Fruit fly (Drosophila melanogaster) whole organism, embryonic: ENCODE data around the gene amos.

Source experiments
- Aef1 ChIP-seq: fragments of 200-800 bp; sonication (Bioruptor generic); IDR thresholded peaks from 3 replicates; pipeline ENCODE4 v1.3.6; 2022; ENCODE audit warnings: missing biosample characterization, missing genetic modification characterization
- BtbVII ChIP-seq: fragments of 200-800 bp; sonication (Bioruptor generic); optimal IDR thresholded peaks from 3 replicates; lab custom pipeline; 2017; ENCODE audit warnings: missing biosample characterization, mild to moderate bottlenecking, missing genetic modification characterization
- CG14441 ChIP-seq: fragments of 200-800 bp; sonication (Bioruptor generic); IDR thresholded peaks from 2 replicates; pipeline ENCODE4 v1.3.6; 2022; ENCODE audit warnings: missing biosample characterization, missing genetic modification characterization
- CG15514 ChIP-seq: fragments of 200-800 bp; sonication (Bioruptor generic); optimal IDR thresholded peaks from 3 replicates; lab custom pipeline; 2017; ENCODE audit warnings: missing biosample characterization, missing genetic modification characterization, mild to moderate bottlenecking, moderate library complexity, missing genetic modification reagents
- CG16779 ChIP-seq: fragments of 200-800 bp; sonication (Bioruptor generic); IDR thresholded peaks from 2 replicates; pipeline ENCODE4 v1.3.6; 2022; ENCODE audit warnings: missing biosample characterization, missing genetic modification characterization
- CG18262 ChIP-seq: fragments of 200-800 bp; optimal IDR thresholded peaks from 3 replicates; lab custom pipeline; 2019; ENCODE audit warnings: missing biosample characterization, mild to moderate bottlenecking, missing genetic modification characterization, moderate library complexity
- CG32767 ChIP-seq: fragments of 200-800 bp; sonication (Bioruptor generic); IDR thresholded peaks from 2 replicates; pipeline ENCODE4 v1.3.6; 2022; ENCODE audit warnings: missing biosample characterization, missing genetic modification characterization
- CG34376 ChIP-seq: fragments of 200-800 bp; sonication (Bioruptor generic); optimal IDR thresholded peaks from 2 replicates; lab custom pipeline; 2018; ENCODE audit warnings: missing biosample characterization, mild to moderate bottlenecking, missing genetic modification characterization
- CG5953 ChIP-seq: fragments of 200-800 bp; sonication (Bioruptor generic); IDR thresholded peaks from 2 replicates; pipeline ENCODE4 v1.3.6; 2022; ENCODE audit warnings: missing biosample characterization, missing genetic modification characterization
- CG6683 ChIP-seq: fragments of 200-800 bp; sonication (Bioruptor generic); optimal IDR thresholded peaks from 2 replicates; lab custom pipeline; 2017; ENCODE audit warnings: missing biosample characterization, mild to moderate bottlenecking, missing genetic modification characterization, missing genetic modification reagents
- CG6765 ChIP-seq: fragments of 200-800 bp; sonication (Bioruptor generic); optimal IDR thresholded peaks from 3 replicates; lab custom pipeline; 2017; ENCODE audit warnings: missing biosample characterization, mild to moderate bottlenecking, missing genetic modification characterization
- CG7357 ChIP-seq: fragments of 200-800 bp; sonication (Bioruptor generic); IDR thresholded peaks from 3 replicates; pipeline ENCODE4 v1.3.6; 2022; ENCODE audit warnings: missing biosample characterization, missing genetic modification characterization
- CG7786 ChIP-seq: fragments of 200-800 bp; sonication (Bioruptor generic); optimal IDR thresholded peaks from 2 replicates; lab custom pipeline; 2016; ENCODE audit warnings: missing biosample characterization, missing genetic modification characterization
- CG8944 ChIP-seq: fragments of 200-800 bp; sonication (Bioruptor generic); optimal IDR thresholded peaks from 3 replicates; lab custom pipeline; 2016; ENCODE audit warnings: missing biosample characterization, missing genetic modification characterization
- CG9727 ChIP-seq: fragments of 200-800 bp; sonication (Bioruptor generic); optimal IDR thresholded peaks from 3 replicates; lab custom pipeline; 2017; ENCODE audit warnings: missing biosample characterization, mild to moderate bottlenecking, missing genetic modification characterization
- CkIIα-i1 ChIP-seq: fragments of 200-800 bp; sonication (Bioruptor generic); IDR thresholded peaks from 2 replicates; pipeline ENCODE4 v1.3.6; 2022; ENCODE audit warnings: missing biosample characterization, missing genetic modification characterization
- CoRest ChIP-seq: fragments of 200-800 bp; sonication (Bioruptor generic); optimal IDR thresholded peaks from 3 replicates; lab custom pipeline; 2018; ENCODE audit warnings: missing biosample characterization, mild to moderate bottlenecking, missing genetic modification characterization, moderate library complexity
- Dfd ChIP-seq, 2 experiments: fragments of >200 bp; optimal IDR thresholded peaks; 2 replicates each; lab custom pipeline; 2017; ENCODE audit warnings: missing biosample characterization in 2 of 2, missing genetic modification characterization in 2 of 2
- Dref ChIP-seq: fragments of 200-800 bp; sonication (Bioruptor generic); IDR thresholded peaks from 2 replicates; pipeline ENCODE4 v1.3.6; 2022; ENCODE audit warnings: missing biosample characterization, missing genetic modification characterization
- Fer1 ChIP-seq: fragments of 200-800 bp; sonication (Bioruptor generic); optimal IDR thresholded peaks from 2 replicates; lab custom pipeline; 2017; ENCODE audit warnings: missing biosample characterization, mild to moderate bottlenecking, missing genetic modification characterization
- Fer3 ChIP-seq: fragments of 200-800 bp; sonication (Bioruptor generic); optimal IDR thresholded peaks from 2 replicates; lab custom pipeline; 2018; ENCODE audit warnings: missing biosample characterization, mild to moderate bottlenecking, missing genetic modification characterization, moderate library complexity
- Hand ChIP-seq: fragments of 200-800 bp; sonication (Bioruptor generic); optimal IDR thresholded peaks from 2 replicates; lab custom pipeline; 2017; ENCODE audit warnings: mild to moderate bottlenecking, missing biosample characterization, missing genetic modification reagents, missing genetic modification characterization
- Hmr ChIP-seq: fragments of 200-800 bp; sonication (Bioruptor generic); optimal IDR thresholded peaks from 3 replicates; lab custom pipeline; 2017; ENCODE audit warnings: mild to moderate bottlenecking, missing biosample characterization, missing genetic modification reagents, missing genetic modification characterization
- Jarid2 ChIP-seq: fragments of 200-800 bp; sonication (Bioruptor generic); optimal IDR thresholded peaks from 3 replicates; lab custom pipeline; 2017; ENCODE audit warnings: mild to moderate bottlenecking, missing biosample characterization, missing genetic modification reagents, missing genetic modification characterization
- Mrtf ChIP-seq: fragments of 200-800 bp; sonication (Bioruptor generic); IDR thresholded peaks from 3 replicates; pipeline ENCODE4 v1.3.6; 2022; ENCODE audit warnings: missing biosample characterization, missing genetic modification characterization
- Myb ChIP-seq: fragments of 200-800 bp; sonication (Bioruptor generic); optimal IDR thresholded peaks from 2 replicates; lab custom pipeline; 2016; ENCODE audit warnings: missing biosample characterization, missing genetic modification characterization
- NK7.1 ChIP-seq: fragments of 200-800 bp; sonication (Bioruptor generic); optimal IDR thresholded peaks from 3 replicates; lab custom pipeline; 2016; ENCODE audit warnings: missing biosample characterization, missing genetic modification characterization
- Oaz ChIP-seq: fragments of 200-800 bp; sonication (Bioruptor generic); IDR thresholded peaks from 2 replicates; pipeline ENCODE4 v1.3.6; 2022; ENCODE audit warnings: missing biosample characterization, missing genetic modification characterization
- az2 ChIP-seq: fragments of 200-800 bp; sonication (Bioruptor generic); optimal IDR thresholded peaks from 3 replicates; lab custom pipeline; 2016; ENCODE audit warnings: missing biosample characterization, missing genetic modification characterization
- bsh ChIP-seq, 2 experiments: fragments of 200-800 bp; sonication (Bioruptor generic); optimal IDR thresholded peaks; 2 replicates each; lab custom pipeline; 2017 to 2018; ENCODE audit warnings: mild to moderate bottlenecking in 2 of 2, missing biosample characterization in 2 of 2, missing genetic modification characterization in 2 of 2, moderate library complexity in 1 of 2
- caup ChIP-seq: fragments of 200-800 bp; sonication (Bioruptor generic); optimal IDR thresholded peaks from 3 replicates; lab custom pipeline; 2017; ENCODE audit warnings: missing biosample characterization, mild to moderate bottlenecking, missing genetic modification characterization, moderate library complexity; ENCODE audit not compliant: severe bottlenecking
- corto ChIP-seq: fragments of 200-800 bp; sonication (Bioruptor generic); optimal IDR thresholded peaks from 2 replicates; lab custom pipeline; 2016; ENCODE audit warnings: missing biosample characterization, mild to moderate bottlenecking, missing genetic modification characterization, moderate library complexity
- crp ChIP-seq, 2 experiments: fragments of 200-800 bp; sonication (Bioruptor generic); optimal IDR thresholded peaks; 2 replicates in 1 of 2; 3 replicates in 1 of 2; lab custom pipeline; 2017; ENCODE audit warnings: missing biosample characterization in 2 of 2, missing genetic modification characterization in 2 of 2, mild to moderate bottlenecking in 1 of 2, moderate library complexity in 1 of 2
- dmrt11E ChIP-seq: fragments of 200-800 bp; sonication (Bioruptor generic); optimal IDR thresholded peaks from 3 replicates; lab custom pipeline; 2018; ENCODE audit warnings: missing biosample characterization, mild to moderate bottlenecking, missing genetic modification characterization, moderate library complexity
- dpn ChIP-seq, 2 experiments: fragments of 200-800 bp; sonication (Bioruptor generic); optimal IDR thresholded peaks; 3 replicates each; lab custom pipeline; 2016; ENCODE audit warnings: missing biosample characterization in 2 of 2, missing genetic modification characterization in 2 of 2
- exex ChIP-seq: fragments of 200-800 bp; sonication (Bioruptor generic); optimal IDR thresholded peaks from 4 replicates; lab custom pipeline; 2018; ENCODE audit warnings: missing biosample characterization, mild to moderate bottlenecking, missing genetic modification characterization, moderate library complexity
- gcm2 ChIP-seq: fragments of 200-800 bp; sonication (Bioruptor generic); optimal IDR thresholded peaks from 2 replicates; lab custom pipeline; 2016; ENCODE audit warnings: missing biosample characterization, missing genetic modification characterization
- jumu ChIP-seq: fragments of 200-800 bp; sonication (Bioruptor generic); optimal IDR thresholded peaks from 3 replicates; lab custom pipeline; 2016; ENCODE audit warnings: missing biosample characterization, missing genetic modification characterization
- lola ChIP-seq, 3 experiments: fragments of >200 bp in 2 of 3; fragments of 200-800 bp in 1 of 3; sonication (Bioruptor generic) in 1 of 3; optimal IDR thresholded peaks; 2 replicates each; lab custom pipeline; 2017 to 2019; ENCODE audit warnings: missing biosample characterization in 3 of 3, missing genetic modification characterization in 3 of 3, mild to moderate bottlenecking in 1 of 3, moderate library complexity in 1 of 3
- luna ChIP-seq: fragments of 200-800 bp; sonication (Bioruptor generic); optimal IDR thresholded peaks from 2 replicates; lab custom pipeline; 2016; ENCODE audit warnings: missing biosample characterization, missing genetic modification characterization
- mam ChIP-seq: fragments of 200-800 bp; sonication (Bioruptor generic); optimal IDR thresholded peaks from 3 replicates; lab custom pipeline; 2016; ENCODE audit warnings: missing biosample characterization, missing genetic modification characterization
- phol ChIP-seq: fragments of 200-800 bp; sonication (Bioruptor generic); optimal IDR thresholded peaks from 3 replicates; lab custom pipeline; 2018; ENCODE audit warnings: missing biosample characterization, mild to moderate bottlenecking, missing genetic modification characterization, moderate library complexity
- slou ChIP-seq: fragments of 200-800 bp; sonication (Bioruptor generic); optimal IDR thresholded peaks from 3 replicates; lab custom pipeline; 2016; ENCODE audit warnings: missing biosample characterization, missing genetic modification characterization
- sna ChIP-seq: fragments of 200-800 bp; sonication (Bioruptor generic); IDR thresholded peaks from 2 replicates; pipeline ENCODE4 v1.3.6; 2022; ENCODE audit warnings: missing biosample characterization, missing genetic modification characterization; ENCODE audit not compliant: partially characterized antibody
- vfl ChIP-seq: fragments of 200-800 bp; sonication (Bioruptor generic); optimal IDR thresholded peaks from 2 replicates; lab custom pipeline; 2016; ENCODE audit warnings: missing biosample characterization, missing genetic modification characterization
- wor ChIP-seq: fragments of 200-800 bp; sonication (Bioruptor generic); IDR thresholded peaks from 2 replicates; pipeline ENCODE4 v1.3.6; 2022; ENCODE audit warnings: missing biosample characterization, missing genetic modification characterization
- zf30C ChIP-seq: fragments of 200-800 bp; sonication (Bioruptor generic); optimal IDR thresholded peaks from 3 replicates; lab custom pipeline; 2018; ENCODE audit warnings: missing biosample characterization, mild to moderate bottlenecking, missing genetic modification characterization

amos gene

DNA sequence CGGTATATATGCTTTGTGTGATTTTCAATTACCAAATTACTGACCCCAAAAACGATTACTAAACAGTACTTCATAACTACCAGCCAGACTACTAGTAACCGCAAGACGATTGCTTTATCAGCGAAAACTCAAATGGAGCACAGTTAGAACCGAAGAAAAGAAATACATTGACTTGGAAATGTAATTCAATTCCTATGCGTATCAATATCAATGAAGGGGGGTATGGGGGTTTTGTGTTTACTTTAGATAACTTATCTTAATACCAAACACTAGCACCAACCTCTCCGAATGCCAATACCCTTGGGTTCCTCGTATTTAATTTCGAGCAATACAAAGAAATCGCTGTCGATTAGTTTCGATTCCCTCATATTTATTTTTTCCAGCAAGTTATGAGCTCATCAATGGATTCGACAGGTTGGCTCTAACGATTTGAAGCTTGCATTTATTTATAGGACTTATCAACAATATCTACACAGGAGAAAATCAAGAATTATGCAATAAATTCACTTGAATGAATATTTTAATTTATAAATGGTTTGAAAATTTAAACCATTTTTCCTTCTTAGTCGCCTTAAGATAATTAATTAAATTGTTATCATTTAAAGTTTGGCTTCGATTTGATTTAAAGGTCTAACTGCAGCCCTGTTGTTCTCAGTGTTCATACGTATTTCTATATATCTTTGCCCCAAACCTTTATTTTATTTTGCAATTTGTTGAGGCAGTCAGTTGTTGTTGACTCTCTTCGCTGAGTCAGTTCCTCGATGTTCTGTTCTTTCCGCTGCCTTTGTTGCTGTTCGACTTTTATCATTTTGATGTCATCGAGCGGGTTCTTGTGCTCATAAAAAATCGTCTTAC is 24.9 kb upstream of the amos start (continued):
- peak; percentile 67; the same call in 1 of the 2 replicates for TF ChIP-seq Oaz (GFP tag; lab: Robert Waterston, UW)
- TF ChIP-seq lola (GFP tag; optimal IDR thresholded peaks at IDR 0.05; lab: Kevin White, UChicago), result peak in 1 of 3 experiments; percentile 66
- TF ChIP-seq wor (GFP tag; lab: Robert Waterston, UW), result peak; percentile 44; the same call in 1 of the 2 replicates
- no peak for TF ChIP-seq Dref
- peak; percentile 56 for TF ChIP-seq CG34376 (GFP tag; lab: Kevin White, UChicago)
- peak; percentile 60; the same call in 1 of the 2 replicates for TF ChIP-seq CG5953 (GFP tag; lab: Robert Waterston, UW)
- peak; percentile 41 for TF ChIP-seq vfl
- TF ChIP-seq crp (GFP tag; optimal IDR thresholded peaks at IDR 0.05; lab: Kevin White, UChicago), result peak in 1 of 2 experiments; percentile 5
- peak; percentile 57 for TF ChIP-seq mam (GFP tag; lab: Kevin White, UChicago)
- peak; percentile 86 for TF ChIP-seq BtbVII (GFP tag; lab: Kevin White, UChicago)
- peak; percentile 70 for TF ChIP-seq Mrtf
- TF ChIP-seq luna, result no peak
- peak; percentile 3 for TF ChIP-seq CG8944 (GFP tag; lab: Kevin White, UChicago)
- TF ChIP-seq CG14441 (GFP tag; lab: Robert Waterston, UW), result peak; percentile 76
- peak; percentile 63 to 67 for TF ChIP-seq dpn (GFP tag; optimal IDR thresholded peaks at IDR 0.05; lab: Kevin White, UChicago)
- peak; percentile 64 for TF ChIP-seq gcm2 (GFP tag; lab: Kevin White, UChicago)
- no peak for TF ChIP-seq sna (GFP tag; lab: Robert Waterston, UW)
- peak; percentile 82 for TF ChIP-seq phol
- peak; percentile 58 for TF ChIP-seq CG6683 (GFP tag; lab: Kevin White, UChicago)
- TF ChIP-seq slou (GFP tag; lab: Kevin White, UChicago), result peak; percentile 80
- peak in 1 of 2 experiments; percentile 82 for TF ChIP-seq bsh (GFP tag; optimal IDR thresholded peaks at IDR 0.05; lab: Kevin White, UChicago)
- peak; percentile 84 for TF ChIP-seq Fer1 (GFP tag; lab: Kevin White, UChicago)
- peak; percentile 86 for TF ChIP-seq CG18262 (tag; lab: Kevin White, UChicago)
- peak; percentile 46 for TF ChIP-seq caup (GFP tag; lab: Kevin White, UChicago)
- TF ChIP-seq jumu, result no peak
- peak; percentile 86 for TF ChIP-seq CG9727
- TF ChIP-seq Dfd (GFP tag; optimal IDR thresholded peaks at IDR 0.05; lab: Kevin White, UChicago), result no peak
- TF ChIP-seq CG15514 (GFP tag; lab: Kevin White, UChicago), result peak; percentile 72
- TF ChIP-seq CG7357 (GFP tag; lab: Robert Waterston, UW), result peak; percentile 62; the same call in 2 of the 3 replicates
- TF ChIP-seq Aef1, result peak; percentile 64; the same call in 2 of the 3 replicates
- peak; percentile 87 for TF ChIP-seq Fer3 (tag; lab: Kevin White, UChicago)
- TF ChIP-seq CG6765, result peak; percentile 77
- TF ChIP-seq CG32767, result peak; percentile 69; the same call in 1 of the 2 replicates
- peak; percentile 18 for TF ChIP-seq Myb (GFP tag; lab: Kevin White, UChicago)
- TF ChIP-seq dmrt11E, result peak; percentile 66
- peak; percentile 71 for TF ChIP-seq corto (GFP tag; lab: Kevin White, UChicago)
- peak; percentile 58 for TF ChIP-seq Hand (GFP tag; lab: Kevin White, UChicago)
- peak; percentile 20 for TF ChIP-seq CG7786 (GFP tag; lab: Kevin White, UChicago)
- TF ChIP-seq az2 (GFP tag; lab: Kevin White, UChicago), result peak; percentile 65
- TF ChIP-seq CoRest, result peak; percentile 88
- TF ChIP-seq CkIIα-i1, result 0 out of 2 replicates have a peak, but pooled peaks have one; percentile 27
- TF ChIP-seq zf30C, result peak; percentile 74
- peak; percentile 53 for TF ChIP-seq NK7.1 (GFP tag; lab: Kevin White, UChicago)
- TF ChIP-seq Hmr, result peak; percentile 86
- TF ChIP-seq exex, result peak; percentile 97
- TF ChIP-seq Jarid2 (GFP tag; lab: Kevin White, UChicago), result peak; percentile 41
- TF ChIP-seq CG16779, result no peak
